Worm (Caenorhabditis elegans): ENCODE data around the gene tbc-20.

The tbc-20 gene

ce11 chrII:14772956-14773788 is 25.1 kb upstream of the tbc-20 start, which contains the start of gene Y54E2A.7:
Y54E2A.7 (minus strand) TSS chrII:14773006.
- TF ChIP-seq nhr-25 (tag; optimal IDR thresholded peaks at IDR 0.05) (no peak), mml-1 (tag; optimal IDR thresholded peaks at IDR 0.05) (no peak), ceh-28 (tag; optimal IDR thresholded peaks at IDR 0.05) (no peak), ZK546.5 (tag; optimal IDR thresholded peaks at IDR 0.05) (no peak), lsy-12 (tag; optimal IDR thresholded peaks at IDR 0.05) (no peak), ama-1 (optimal IDR thresholded peaks at IDR 0.05) (no peak), nfya-1 (tag; optimal IDR thresholded peaks at IDR 0.05; ENCODE audit: insufficient read depth) (no peak), snpc-4 (tag; optimal IDR thresholded peaks at IDR 0.05) (no peak), jun-1 (tag; optimal IDR thresholded peaks at IDR 0.05) (no peak), nhr-28 (tag; optimal IDR thresholded peaks at IDR 0.05) (no peak), sea-2 (GFP tag; optimal IDR thresholded peaks at IDR 0.05) (no peak)

ce11 chrII:14778092-14778491 is 20.2 kb upstream of the tbc-20 start, which contains the start of gene Y54E2A.8:
Y54E2A.8 (plus strand) TSS chrII:14778345.
- TF ChIP-seq nhr-237 (tag; optimal IDR thresholded peaks at IDR 0.05) (no peak), ZK546.5 (tag; optimal IDR thresholded peaks at IDR 0.05) (no peak), ceh-16 (tag; optimal IDR thresholded peaks at IDR 0.05) (no peak)

ce11 chrII:14779851-14780250 is 18.4 kb upstream of the tbc-20 start:
- no peak for TF ChIP-seq ceh-28 (tag; optimal IDR thresholded peaks at IDR 0.05)
- TF ChIP-seq egl-27 (tag; optimal IDR thresholded peaks at IDR 0.05) = no peak
- no peak for TF ChIP-seq eor-1 (tag; optimal IDR thresholded peaks at IDR 0.05)
- TF ChIP-seq nfya-1 (tag; optimal IDR thresholded peaks at IDR 0.05; ENCODE audit: insufficient read depth) = no peak
- TF ChIP-seq ceh-9 (tag; optimal IDR thresholded peaks at IDR 0.05) = no peak
- TF ChIP-seq unc-39 (tag; optimal IDR thresholded peaks at IDR 0.05) = no peak
- no peak for TF ChIP-seq nhr-67 (tag; optimal IDR thresholded peaks at IDR 0.05)
- no peak for TF ChIP-seq fos-1 (tag; optimal IDR thresholded peaks at IDR 0.05)

ce11 chrII:14785906-14786305 is 12.4 kb upstream of the tbc-20 start, which contains the start of gene Y54E2A.9:
Y54E2A.9 (minus strand) TSS chrII:14786006.
- no peak for TF ChIP-seq elt-2 (tag; optimal IDR thresholded peaks at IDR 0.05)
- TF ChIP-seq unc-39 (tag; optimal IDR thresholded peaks at IDR 0.05) = no peak
- no peak for TF ChIP-seq ceh-28 (tag; optimal IDR thresholded peaks at IDR 0.05)
- TF ChIP-seq lin-15B (tag; optimal IDR thresholded peaks at IDR 0.05) = no peak
- TF ChIP-seq egl-5 (tag; optimal IDR thresholded peaks at IDR 0.05) = no peak
- no peak for TF ChIP-seq mml-1 (tag; optimal IDR thresholded peaks at IDR 0.05)
- TF ChIP-seq elt-3 (tag; optimal IDR thresholded peaks at IDR 0.05) = no peak
- TF ChIP-seq sea-2 (GFP tag; optimal IDR thresholded peaks at IDR 0.05) = no peak
- no peak for TF ChIP-seq nhr-43 (tag; optimal IDR thresholded peaks at IDR 0.05; ENCODE audit: poor library complexity, severe bottlenecking)
- TF ChIP-seq tbx-2 (tag; optimal IDR thresholded peaks at IDR 0.05) = no peak

- TF ChIP-seq unc-62 (GFP tag; optimal IDR thresholded peaks at IDR 0.05) (no peak), nhr-76 (tag; optimal IDR thresholded peaks at IDR 0.05) (no peak), egl-5 (tag; optimal IDR thresholded peaks at IDR 0.05) (no peak), lin-39 (tag; optimal IDR thresholded peaks at IDR 0.05) (no peak), fos-1 (tag; optimal IDR thresholded peaks at IDR 0.05) (no peak), tbx-2 (tag; optimal IDR thresholded peaks at IDR 0.05) (no peak), unc-39 (tag; optimal IDR thresholded peaks at IDR 0.05) (no peak), nhr-25 (tag; optimal IDR thresholded peaks at IDR 0.05) (no peak), pqm-1 (tag; optimal IDR thresholded peaks at IDR 0.05) (no peak), mdl-1 (tag; optimal IDR thresholded peaks at IDR 0.05) (no peak), nhr-237 (tag; optimal IDR thresholded peaks at IDR 0.05) (no peak), pha-4 (tag; optimal IDR thresholded peaks at IDR 0.05) (no peak), ceh-16 (tag; optimal IDR thresholded peaks at IDR 0.05) (no peak), nhr-28 (tag; optimal IDR thresholded peaks at IDR 0.05) (no peak), egl-27 (tag; optimal IDR thresholded peaks at IDR 0.05) (no peak)
These were observed 7.5 kb upstream of the tbc-20 start, which contains the start of gene Y54E2A.10 for ce11 chrII:14790751-14791150. Y54E2A.10 (plus strand) TSS chrII:14791051.

All from whole organism, L3 larva.